Worm (Caenorhabditis elegans): ENCODE measurements around the gene T08B6.9.

Gene T08B6.9

ce11 chrIV:4909039-4909438 lies 18.4 kb downstream of the T08B6.9 start, which contains the start of gene str-159:
TSS of gene str-159 (plus strand) at chrIV:4909339.
- TF ChIP-seq ZK337.2 (GFP tag; IDR thresholded peaks at IDR 0.05) (no peak), dmd-8 (GFP tag; IDR thresholded peaks at IDR 0.05) (no peak), T26A8.4 (GFP tag; IDR thresholded peaks at IDR 0.05) (no peak)

ce11 chrIV:4913090-4913489 lies 22.4 kb downstream of the T08B6.9 start, which contains the start of gene str-156:
TSS of gene str-156 (plus strand) at chrIV:4913390.
- no peak for TF ChIP-seq T20F7.1 (GFP tag; optimal IDR thresholded peaks at IDR 0.05)
- no peak for TF ChIP-seq R02D3.7 (tag; optimal IDR thresholded peaks at IDR 0.05)
- TF ChIP-seq lim-7 (GFP tag; IDR thresholded peaks at IDR 0.05), result no peak
- TF ChIP-seq ctbp-1 (GFP tag; IDR thresholded peaks at IDR 0.05), result no peak
- no peak for TF ChIP-seq duxl-1 (tag; optimal IDR thresholded peaks at IDR 0.05; ENCODE audit: poor library complexity)
- TF ChIP-seq aha-1 (tag), result no peak
- TF ChIP-seq nhr-48 (tag; optimal IDR thresholded peaks at IDR 0.05), result no peak
- no peak for TF ChIP-seq lsy-2 (tag; optimal IDR thresholded peaks at IDR 0.05)
- TF ChIP-seq hif-1 (tag; optimal IDR thresholded peaks at IDR 0.05), result no peak
- no peak for TF ChIP-seq set-16 (GFP tag; IDR thresholded peaks at IDR 0.05)
- TF ChIP-seq skn-1 (tag; optimal IDR thresholded peaks at IDR 0.05), result no peak
- TF ChIP-seq nhr-11 (tag; optimal IDR thresholded peaks at IDR 0.05), result no peak
- no peak for TF ChIP-seq Y5F2A.4 (GFP tag; optimal IDR thresholded peaks at IDR 0.05)
- no peak for TF ChIP-seq daf-16 (GFP tag; optimal IDR thresholded peaks at IDR 0.05)
- no peak for TF ChIP-seq daf-16 (tag; optimal IDR thresholded peaks at IDR 0.05)
- no peak for TF ChIP-seq ceh-32 (tag; optimal IDR thresholded peaks at IDR 0.05; ENCODE audit: poor library complexity)
- no peak for TF ChIP-seq F44E2.7 (GFP tag; IDR thresholded peaks at IDR 0.05)

ce11 chrIV:4915689-4916088 lies 25.0 kb downstream of the T08B6.9 start, which contains the start of gene str-155:
TSS of gene str-155 (plus strand) at chrIV:4915989.
- peak in 1 of 2 experiments; percentile 65 for TF ChIP-seq unc-62 (GFP tag; optimal IDR thresholded peaks at IDR 0.05 in 1 of 2)
- no peak for TF ChIP-seq unc-62 (tag; optimal IDR thresholded peaks at IDR 0.05)
- TF ChIP-seq rbr-2 (tag; optimal IDR thresholded peaks at IDR 0.05), result no peak
- TF ChIP-seq D1046.2 (GFP tag; IDR thresholded peaks at IDR 0.05), result no peak

ce11 chrIV:4917774-4918173 lies 27.1 kb downstream of the T08B6.9 start, which contains the start of gene str-158:
TSS of gene str-158 (plus strand) at chrIV:4918074.
- no peak for TF ChIP-seq dmd-9 (GFP tag; IDR thresholded peaks at IDR 0.05)
- no peak for TF ChIP-seq nhr-25 (tag; optimal IDR thresholded peaks at IDR 0.05; ENCODE audit: borderline replicate concordance, insufficient read depth)
- no peak for TF ChIP-seq ZK337.2 (GFP tag; IDR thresholded peaks at IDR 0.05)
- TF ChIP-seq nhr-237 (tag; optimal IDR thresholded peaks at IDR 0.05), result no peak
- no peak for TF ChIP-seq Y75B8A.6 (GFP tag; IDR thresholded peaks at IDR 0.05)
- no peak for TF ChIP-seq jun-1 (tag; optimal IDR thresholded peaks at IDR 0.05)
- TF ChIP-seq nhr-42 (GFP tag; IDR thresholded peaks at IDR 0.05), result no peak
- no peak for TF ChIP-seq unc-130 (GFP tag; optimal IDR thresholded peaks at IDR 0.05)
- TF ChIP-seq mdl-1 (tag; optimal IDR thresholded peaks at IDR 0.05), result no peak
- no peak for TF ChIP-seq set-16 (GFP tag; IDR thresholded peaks at IDR 0.05)

- TF ChIP-seq Y75B8A.6 (GFP tag; IDR thresholded peaks at IDR 0.05) (no peak), mxl-3 (GFP tag; optimal IDR thresholded peaks at IDR 0.05) (no peak), daf-16 (GFP tag; optimal IDR thresholded peaks at IDR 0.05) (no peak), daf-16 (tag; optimal IDR thresholded peaks at IDR 0.05) (peak; percentile 30), set-16 (GFP tag; IDR thresholded peaks at IDR 0.05) (no peak)
These were observed 39.4 kb downstream of the T08B6.9 start, which contains the start of gene Y9C9A.8 for ce11 chrIV:4930045-4930444. TSS of gene Y9C9A.8 (plus strand) at chrIV:4930345.
